Worm (Caenorhabditis elegans): ENCODE results near the gene cdc-48.2.

DNA sequence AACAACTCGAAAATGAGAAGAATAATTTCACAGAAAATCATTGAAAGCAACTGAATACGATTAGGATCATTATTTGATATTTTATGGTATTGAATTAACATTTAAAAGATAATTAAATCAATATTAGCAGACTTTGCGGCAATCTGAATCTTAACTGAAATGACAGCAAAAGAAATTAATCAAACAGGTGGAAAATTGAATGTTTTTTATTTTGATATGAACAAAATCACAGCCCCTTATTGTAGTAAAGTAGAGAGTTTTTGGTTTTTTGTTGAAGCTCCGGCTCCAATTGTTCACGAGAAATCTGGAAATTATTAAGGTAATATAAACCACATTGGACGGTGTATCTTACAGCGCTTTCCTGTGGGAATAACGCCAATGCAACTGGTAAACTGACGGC lies 36.3 kb upstream of the cdc-48.2 start, which contains the start of gene sre-2:
- no peak for TF ChIP-seq pqm-1 (tag; optimal IDR thresholded peaks at IDR 0.05)
- no peak for TF ChIP-seq ama-1 (optimal IDR thresholded peaks at IDR 0.05)
- TF ChIP-seq snpc-4 (tag; optimal IDR thresholded peaks at IDR 0.05), result no peak
- no peak for TF ChIP-seq tbx-2 (tag; optimal IDR thresholded peaks at IDR 0.05)
- no peak for TF ChIP-seq elt-1 (tag; optimal IDR thresholded peaks at IDR 0.05)
- no peak for TF ChIP-seq zag-1 (tag; optimal IDR thresholded peaks at IDR 0.05)
